Worm (Caenorhabditis elegans): Measurements from ENCODE around the gene sdc-1.

sdc-1 gene

DNA sequence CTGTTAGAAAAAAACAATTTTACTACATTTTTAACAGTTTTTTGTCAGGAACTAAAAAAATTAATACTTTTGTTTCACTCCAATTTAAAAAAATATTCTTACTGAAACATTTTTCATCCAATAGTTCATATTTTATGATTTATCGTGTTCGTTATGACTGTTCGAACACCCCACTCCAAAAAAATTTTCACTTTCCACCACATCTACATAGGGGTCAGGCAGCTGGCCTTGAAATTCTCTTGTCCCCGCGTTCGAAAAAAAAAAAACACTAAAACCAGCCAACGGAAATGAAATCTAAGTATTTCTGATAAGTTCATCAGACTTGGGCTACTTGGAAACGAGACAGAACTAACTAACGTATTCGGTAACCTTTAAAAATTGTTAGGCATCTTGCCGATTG lies 30.6 kb downstream of the sdc-1 start, which contains the start of gene twk-22:
Gene twk-22 (plus strand): TSS at position 301 of the 400 bp plus-strand sequence.
- TF ChIP-seq ztf-4 (tag; optimal IDR thresholded peaks at IDR 0.05) (no peak), nhr-23 (tag; optimal IDR thresholded peaks at IDR 0.05) (no peak), Y55F3AM.14 (GFP tag; optimal IDR thresholded peaks at IDR 0.05) (no peak), elt-1 (tag; optimal IDR thresholded peaks at IDR 0.05) (no peak), nhr-129 (tag; optimal IDR thresholded peaks at IDR 0.05) (no peak), mbf-1 (tag; optimal IDR thresholded peaks at IDR 0.05) (no peak), dmd-4 (tag; optimal IDR thresholded peaks at IDR 0.05) (no peak), aly-2 (tag; optimal IDR thresholded peaks at IDR 0.05) (no peak), nhr-77 (tag; optimal IDR thresholded peaks at IDR 0.05) (no peak), ceh-82 (tag; optimal IDR thresholded peaks at IDR 0.05) (no peak), lsy-2 (tag; optimal IDR thresholded peaks at IDR 0.05) (no peak), sma-9 (GFP tag; optimal IDR thresholded peaks at IDR 0.05) (no peak), sma-9 (tag; optimal IDR thresholded peaks at IDR 0.05) (no peak)

DNA sequence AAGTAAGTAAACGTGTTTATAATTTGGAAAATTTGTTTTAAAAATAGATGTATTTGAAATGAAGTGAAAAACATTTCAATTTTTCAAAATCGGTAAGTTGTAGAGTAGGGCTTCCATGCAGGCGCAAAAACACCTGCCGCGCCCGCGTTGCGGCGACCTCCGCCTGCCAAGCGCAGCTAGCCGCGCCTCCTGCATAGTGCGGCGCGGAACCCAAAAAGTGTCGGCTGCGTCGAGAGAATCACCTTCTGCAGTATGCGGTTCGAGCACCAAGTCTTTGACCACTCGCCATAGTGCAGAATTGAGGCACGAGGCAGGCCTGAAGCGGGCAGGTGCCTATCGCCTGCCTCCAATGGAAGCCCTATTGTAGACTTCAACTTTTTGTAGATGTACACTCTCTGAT lies 34.1 kb downstream of the sdc-1 start:
- TF ChIP-seq nhr-21 (tag; optimal IDR thresholded peaks at IDR 0.05) (no peak), elt-3 (tag; optimal IDR thresholded peaks at IDR 0.05) (no peak), ZK546.5 (tag; optimal IDR thresholded peaks at IDR 0.05) (no peak), blmp-1 (tag; optimal IDR thresholded peaks at IDR 0.05; ENCODE audit: insufficient read depth) (no peak), lsy-2 (tag; optimal IDR thresholded peaks at IDR 0.05) (no peak), zag-1 (tag; optimal IDR thresholded peaks at IDR 0.05) (no peak), nhr-77 (tag; optimal IDR thresholded peaks at IDR 0.05) (no peak), ztf-1 (GFP tag; conservative IDR thresholded peaks at IDR 0.05) (no peak), ztf-11 (tag; optimal IDR thresholded peaks at IDR 0.05) (no peak), F13H6.1 (tag; optimal IDR thresholded peaks at IDR 0.05) (no peak), unc-62 (GFP tag; optimal IDR thresholded peaks at IDR 0.05) (no peak), nhr-10 (tag; optimal IDR thresholded peaks at IDR 0.05) (no peak), unc-39 (tag; optimal IDR thresholded peaks at IDR 0.05) (no peak), ceh-82 (tag; optimal IDR thresholded peaks at IDR 0.05) (no peak), ztf-4 (tag; optimal IDR thresholded peaks at IDR 0.05) (no peak), dmd-4 (tag; optimal IDR thresholded peaks at IDR 0.05) (no peak), nhr-6 (tag; optimal IDR thresholded peaks at IDR 0.05) (no peak), gmeb-1 (tag; optimal IDR thresholded peaks at IDR 0.05) (no peak)

DNA sequence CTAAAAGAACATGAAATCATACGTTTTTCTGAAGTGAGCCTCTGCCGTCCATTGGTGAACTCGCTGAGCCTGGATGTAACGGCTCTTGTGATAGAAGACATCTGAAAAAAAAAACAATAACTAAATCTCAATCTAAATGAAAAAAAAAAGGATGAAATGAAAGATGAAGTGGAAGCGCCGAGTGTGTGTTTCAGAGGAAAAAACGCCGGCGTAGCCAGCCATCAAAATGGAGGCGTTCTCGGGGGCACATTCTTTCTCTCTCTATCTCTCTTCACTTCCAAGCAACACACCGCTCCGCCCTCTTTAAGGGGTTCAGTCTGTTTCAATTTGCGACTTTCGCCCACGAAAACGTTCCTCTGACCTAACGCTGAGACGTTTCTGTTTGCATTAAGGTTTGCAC lies 42.1 kb downstream of the sdc-1 start, which contains the start of gene T01B4.3:
Gene T01B4.3 (minus strand): TSS at position 101 of the 400 bp plus-strand sequence.
- TF ChIP-seq nhr-12 (tag; optimal IDR thresholded peaks at IDR 0.05) = no peak
- no peak for TF ChIP-seq ztf-1 (GFP tag; conservative IDR thresholded peaks at IDR 0.05)
- no peak for TF ChIP-seq sem-4 (tag; optimal IDR thresholded peaks at IDR 0.05)
- TF ChIP-seq blmp-1 (tag; optimal IDR thresholded peaks at IDR 0.05; ENCODE audit: insufficient read depth) = no peak
- TF ChIP-seq fos-1 (tag; optimal IDR thresholded peaks at IDR 0.05) = no peak
- TF ChIP-seq lsy-2 (tag; optimal IDR thresholded peaks at IDR 0.05) = no peak
- TF ChIP-seq aly-2 (tag; optimal IDR thresholded peaks at IDR 0.05) = no peak
- TF ChIP-seq ztf-11 (tag; optimal IDR thresholded peaks at IDR 0.05) = no peak
- TF ChIP-seq Y55F3AM.14 (GFP tag; optimal IDR thresholded peaks at IDR 0.05) = no peak
- TF ChIP-seq peb-1 (tag; optimal IDR thresholded peaks at IDR 0.05) = no peak
- TF ChIP-seq lin-13 (GFP tag; optimal IDR thresholded peaks at IDR 0.05) = no peak
- TF ChIP-seq R02D3.7 (tag; optimal IDR thresholded peaks at IDR 0.05) = no peak
- no peak for TF ChIP-seq elt-1 (tag; optimal IDR thresholded peaks at IDR 0.05)
- no peak for TF ChIP-seq nhr-77 (tag; optimal IDR thresholded peaks at IDR 0.05)
- TF ChIP-seq lin-39 (tag; optimal IDR thresholded peaks at IDR 0.05) = no peak
- no peak for TF ChIP-seq ztf-4 (tag; optimal IDR thresholded peaks at IDR 0.05)
- TF ChIP-seq mbf-1 (tag; optimal IDR thresholded peaks at IDR 0.05) = no peak
- no peak for TF ChIP-seq zag-1 (tag; optimal IDR thresholded peaks at IDR 0.05)

DNA sequence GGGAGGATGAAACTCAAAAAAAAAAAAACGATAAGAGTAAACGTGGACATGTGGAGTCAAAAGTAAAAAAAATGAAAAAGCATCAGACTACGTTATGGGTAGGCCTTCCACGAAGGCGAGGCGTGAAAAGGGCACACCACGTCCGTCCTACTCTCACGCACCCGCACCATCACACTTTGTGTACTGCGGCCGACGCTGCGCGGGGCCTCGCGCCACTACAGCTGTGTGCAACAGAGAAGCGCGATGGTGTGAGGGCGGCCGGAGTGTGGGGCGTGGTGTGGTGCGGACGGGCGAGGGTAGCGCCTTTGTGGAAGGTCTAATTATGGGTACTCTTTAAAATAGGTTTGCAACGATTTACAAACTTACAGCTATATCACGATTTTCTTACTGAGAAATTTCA lies 42.7 kb downstream of the sdc-1 start:
- no peak for TF ChIP-seq ztf-1 (GFP tag; conservative IDR thresholded peaks at IDR 0.05)
- no peak for TF ChIP-seq nhr-77 (tag; optimal IDR thresholded peaks at IDR 0.05)
- no peak for TF ChIP-seq elt-1 (tag; optimal IDR thresholded peaks at IDR 0.05)
- no peak for TF ChIP-seq unc-39 (tag; optimal IDR thresholded peaks at IDR 0.05)
- no peak for TF ChIP-seq ztf-11 (tag; optimal IDR thresholded peaks at IDR 0.05)
- no peak for TF ChIP-seq lin-39 (tag; optimal IDR thresholded peaks at IDR 0.05)
- no peak for TF ChIP-seq nhr-21 (tag; optimal IDR thresholded peaks at IDR 0.05)
- no peak for TF ChIP-seq lin-11 (tag; optimal IDR thresholded peaks at IDR 0.05)
- TF ChIP-seq nhr-10 (tag; optimal IDR thresholded peaks at IDR 0.05) = no peak
- no peak for TF ChIP-seq snpc-4 (tag; optimal IDR thresholded peaks at IDR 0.05)
- no peak for TF ChIP-seq nhr-25 (tag; optimal IDR thresholded peaks at IDR 0.05)
- no peak for TF ChIP-seq nhr-11 (tag; optimal IDR thresholded peaks at IDR 0.05)
- no peak for TF ChIP-seq sem-4 (tag; optimal IDR thresholded peaks at IDR 0.05)
- TF ChIP-seq Y55F3AM.14 (GFP tag; optimal IDR thresholded peaks at IDR 0.05) = no peak
- TF ChIP-seq unc-55 (GFP tag; optimal IDR thresholded peaks at IDR 0.05) = no peak
- no peak for TF ChIP-seq dmd-4 (tag; optimal IDR thresholded peaks at IDR 0.05)
- TF ChIP-seq ceh-82 (tag; optimal IDR thresholded peaks at IDR 0.05) = no peak
- no peak for TF ChIP-seq egl-27 (tag; optimal IDR thresholded peaks at IDR 0.05)
- no peak for TF ChIP-seq ceh-16 (tag; optimal IDR thresholded peaks at IDR 0.05)
- TF ChIP-seq ZK546.5 (tag; optimal IDR thresholded peaks at IDR 0.05) = no peak

Measured in whole organism, L2 larva.